Worm (Caenorhabditis elegans) whole organism, L4/young adult: ENCODE data around the gene egl-3.
A peak's percentile ranks its signal among the peaks of the same experiment; 100 is the strongest.

Source experiments
- dao-5 ChIP-seq: sonication (generic microtip); optimal IDR thresholded peaks from 2 replicates; lab custom pipeline; 2016; ENCODE audit warnings: missing genotype, missing genetic modification characterization, moderate library complexity, missing compliant biosample characterization
- him-1 ChIP-seq: sonication (generic microtip); optimal IDR thresholded peaks from 2 replicates; lab custom pipeline; 2016; ENCODE audit warnings: missing genotype, missing genetic modification reagents, missing genetic modification characterization, missing compliant biosample characterization

- TF ChIP-seq him-1 (tag; lab: Kevin White, UChicago) (peak; percentile 40), dao-5 (tag; lab: Kevin White, UChicago) (no peak)
Measured at ce11 chrV:10178166-10178565, 4.6 kb upstream of the egl-3 start.
